Fruit fly (Drosophila melanogaster) whole organism, embryonic: Measurements from ENCODE around the gene CG14442.

Experiments
- Antp ChIP-seq: fragments of 200-800 bp; sonication (Bioruptor generic); optimal IDR thresholded peaks from 3 replicates; lab custom pipeline; 2016; ENCODE audit warnings: missing biosample characterization, missing genetic modification characterization
- Atf-2 ChIP-seq: fragments of 200-800 bp; sonication (Bioruptor generic); optimal IDR thresholded peaks from 2 replicates; lab custom pipeline; 2016; ENCODE audit warnings: missing biosample characterization, missing genetic modification characterization
- Blimp-1 ChIP-seq: fragments of 200-800 bp; sonication (Bioruptor generic); optimal IDR thresholded peaks from 3 replicates; lab custom pipeline; 2018; ENCODE audit warnings: missing biosample characterization, missing genetic modification characterization, mild to moderate bottlenecking, moderate library complexity, missing genetic modification reagents
- CG10321 ChIP-seq: fragments of 200-800 bp; sonication (Bioruptor generic); IDR thresholded peaks from 2 replicates; pipeline ENCODE4 v1.3.6; 2022; ENCODE audit warnings: missing biosample characterization, missing genetic modification characterization
- CG11398 ChIP-seq: fragments of 200-800 bp; sonication (Bioruptor generic); optimal IDR thresholded peaks from 2 replicates; lab custom pipeline; 2016; ENCODE audit warnings: missing biosample characterization, missing genetic modification characterization
- CG11695 ChIP-seq: fragments of 200-800 bp; sonication (Bioruptor generic); IDR thresholded peaks from 3 replicates; pipeline ENCODE4 v1.3.6; 2022; ENCODE audit warnings: missing biosample characterization, missing genetic modification characterization
- CG12104 ChIP-seq: fragments of 200-800 bp; sonication (Bioruptor generic); optimal IDR thresholded peaks from 3 replicates; lab custom pipeline; 2016; ENCODE audit warnings: missing biosample characterization, missing genetic modification characterization
- CG12744 ChIP-seq: fragments of 200-800 bp; sonication (Bioruptor generic); optimal IDR thresholded peaks from 2 replicates; lab custom pipeline; 2016; ENCODE audit warnings: missing biosample characterization, missing genetic modification characterization
- CG17361 ChIP-seq: fragments of 200-800 bp; sonication (Bioruptor generic); IDR thresholded peaks from 3 replicates; pipeline ENCODE4 v1.3.6; 2022; ENCODE audit warnings: missing biosample characterization, missing genetic modification characterization
- CG18011 ChIP-seq: fragments of 200-800 bp; sonication (Bioruptor generic); optimal IDR thresholded peaks from 2 replicates; lab custom pipeline; 2017; ENCODE audit warnings: missing biosample characterization, missing genetic modification characterization, mild to moderate bottlenecking, moderate library complexity, missing genotype
- CG2116 ChIP-seq: fragments of 200-800 bp; sonication (Bioruptor generic); optimal IDR thresholded peaks from 3 replicates; lab custom pipeline; 2018; ENCODE audit warnings: missing biosample characterization, mild to moderate bottlenecking, missing genetic modification characterization
- CG30403 ChIP-seq: fragments of 200-800 bp; sonication (Bioruptor generic); optimal IDR thresholded peaks from 3 replicates; lab custom pipeline; 2016; ENCODE audit warnings: missing biosample characterization, missing genetic modification characterization
- CG42726 ChIP-seq: fragments of 200-800 bp; sonication (Bioruptor generic); IDR thresholded peaks from 2 replicates; pipeline ENCODE4 v1.3.6; 2022; ENCODE audit warnings: missing biosample characterization, missing genetic modification characterization; ENCODE audit not compliant: partially characterized antibody
- CG4328 ChIP-seq: fragments of 200-800 bp; sonication (Bioruptor generic); optimal IDR thresholded peaks from 3 replicates; lab custom pipeline; 2017; ENCODE audit warnings: missing biosample characterization, missing genetic modification reagents, missing genetic modification characterization
- CG4730 ChIP-seq: fragments of 200-800 bp; sonication (Bioruptor generic); IDR thresholded peaks from 2 replicates; pipeline ENCODE4 v1.3.6; 2022; ENCODE audit warnings: missing biosample characterization, missing genetic modification characterization
- CG7271 ChIP-seq: fragments of 200-800 bp; sonication (Bioruptor generic); optimal IDR thresholded peaks from 2 replicates; lab custom pipeline; 2018; ENCODE audit warnings: missing biosample characterization, mild to moderate bottlenecking, missing genetic modification characterization, moderate library complexity
- CG8089 ChIP-seq: fragments of 200-800 bp; sonication (Bioruptor generic); optimal IDR thresholded peaks from 3 replicates; lab custom pipeline; 2016; ENCODE audit warnings: missing biosample characterization, missing genetic modification characterization
- CG9215 ChIP-seq: fragments of 200-800 bp; sonication (Bioruptor generic); IDR thresholded peaks from 2 replicates; pipeline ENCODE4 v1.3.6; 2022; ENCODE audit warnings: missing biosample characterization, missing genetic modification characterization
- CrebB ChIP-seq: fragments of 200-800 bp; sonication (Bioruptor generic); optimal IDR thresholded peaks from 3 replicates; lab custom pipeline; 2018; ENCODE audit warnings: missing biosample characterization, mild to moderate bottlenecking, missing genetic modification characterization
- Deaf1 ChIP-seq: fragments of 200-800 bp; optimal IDR thresholded peaks from 3 replicates; lab custom pipeline; 2019; ENCODE audit warnings: missing biosample characterization, mild to moderate bottlenecking, missing genetic modification characterization, moderate library complexity
- Dfd ChIP-seq, 2 experiments: fragments of >200 bp; optimal IDR thresholded peaks; 2 replicates each; lab custom pipeline; 2017; ENCODE audit warnings: missing biosample characterization in 2 of 2, missing genetic modification characterization in 2 of 2
- HLH3B ChIP-seq: fragments of 200-800 bp; sonication (Bioruptor generic); IDR thresholded peaks from 2 replicates; pipeline ENCODE4 v1.3.6; 2022; ENCODE audit warnings: missing biosample characterization, missing genetic modification characterization
- HmgD ChIP-seq: fragments of 200-800 bp; sonication (Bioruptor generic); optimal IDR thresholded peaks from 3 replicates; lab custom pipeline; 2016; ENCODE audit warnings: missing biosample characterization, missing genetic modification characterization
- Lhr ChIP-seq: fragments of 200-800 bp; sonication (Bioruptor generic); optimal IDR thresholded peaks from 3 replicates; lab custom pipeline; 2017; ENCODE audit warnings: mild to moderate bottlenecking, missing biosample characterization, missing genetic modification reagents, missing genetic modification characterization
- PHDP ChIP-seq: fragments of 200-800 bp; sonication (Bioruptor generic); optimal IDR thresholded peaks from 3 replicates; lab custom pipeline; 2018; ENCODE audit warnings: missing biosample characterization, mild to moderate bottlenecking, missing genetic modification characterization, moderate library complexity
- Ravus ChIP-seq: fragments of 200-800 bp; sonication (Bioruptor generic); IDR thresholded peaks from 2 replicates; pipeline ENCODE4 v1.3.6; 2022; ENCODE audit warnings: missing biosample characterization, missing genetic modification characterization
- Scr ChIP-seq: fragments of 200-800 bp; sonication (Bioruptor generic); IDR thresholded peaks from 2 replicates; pipeline ENCODE4 v1.3.6; 2022; ENCODE audit warnings: missing biosample characterization, missing genetic modification characterization; ENCODE audit not compliant: partially characterized antibody
- TFAM ChIP-seq: fragments of 200-800 bp; sonication (Bioruptor generic); optimal IDR thresholded peaks from 2 replicates; lab custom pipeline; 2017; ENCODE audit warnings: missing biosample characterization, missing genetic modification characterization, inconsistent platforms
- Vsx1 ChIP-seq: fragments of 200-800 bp; sonication (Bioruptor generic); optimal IDR thresholded peaks from 2 replicates; lab custom pipeline; 2017; ENCODE audit warnings: missing biosample characterization, mild to moderate bottlenecking, missing genetic modification characterization, missing genetic modification reagents
- YL-1 ChIP-seq: fragments of 200-800 bp; sonication (Bioruptor generic); optimal IDR thresholded peaks from 3 replicates; lab custom pipeline; 2017; ENCODE audit warnings: missing biosample characterization, mild to moderate bottlenecking, missing genetic modification characterization
- al ChIP-seq: fragments of 200-800 bp; sonication (Bioruptor generic); IDR thresholded peaks from 2 replicates; pipeline ENCODE4 v1.3.6; 2022; ENCODE audit warnings: missing biosample characterization, missing genetic modification characterization
- ap ChIP-seq: fragments of 200-800 bp; sonication (Bioruptor generic); IDR thresholded peaks from 2 replicates; pipeline ENCODE4 v1.3.6; 2022; ENCODE audit warnings: missing biosample characterization, missing genetic modification characterization
- chm ChIP-seq: fragments of 200-800 bp; sonication (Bioruptor generic); IDR thresholded peaks from 2 replicates; pipeline ENCODE4 v1.3.6; 2022; ENCODE audit warnings: missing biosample characterization, missing genetic modification characterization
- crc ChIP-seq: fragments of 200-800 bp; sonication (Bioruptor generic); optimal IDR thresholded peaks from 2 replicates; lab custom pipeline; 2016; ENCODE audit warnings: missing biosample characterization, missing genetic modification characterization
- dpn ChIP-seq, 2 experiments: fragments of 200-800 bp; sonication (Bioruptor generic); optimal IDR thresholded peaks; 3 replicates each; lab custom pipeline; 2016; ENCODE audit warnings: missing biosample characterization in 2 of 2, missing genetic modification characterization in 2 of 2
- esg ChIP-seq: fragments of 200-800 bp; sonication (Bioruptor generic); conservative IDR thresholded peaks from 2 replicates; pipeline ENCODE4 v1.3.6; 2022; ENCODE audit warnings: missing biosample characterization, missing genetic modification characterization
- ewg ChIP-seq: fragments of 200-800 bp; sonication (Bioruptor generic); optimal IDR thresholded peaks from 3 replicates; lab custom pipeline; 2017; ENCODE audit warnings: mild to moderate bottlenecking, missing biosample characterization, missing genetic modification reagents, missing genetic modification characterization
- exex ChIP-seq: fragments of 200-800 bp; sonication (Bioruptor generic); optimal IDR thresholded peaks from 4 replicates; lab custom pipeline; 2018; ENCODE audit warnings: missing biosample characterization, mild to moderate bottlenecking, missing genetic modification characterization, moderate library complexity
- eyg ChIP-seq: fragments of 200-800 bp; sonication (Bioruptor generic); optimal IDR thresholded peaks from 3 replicates; lab custom pipeline; 2016; ENCODE audit warnings: missing biosample characterization, missing genetic modification characterization
- jing ChIP-seq: fragments of 200-800 bp; sonication (Bioruptor generic); optimal IDR thresholded peaks from 2 replicates; lab custom pipeline; 2018; ENCODE audit warnings: missing biosample characterization, mild to moderate bottlenecking, missing genetic modification characterization
- mld ChIP-seq: fragments of 200-800 bp; sonication (Bioruptor generic); IDR thresholded peaks from 3 replicates; pipeline ENCODE4 v1.3.6; 2022; ENCODE audit warnings: missing biosample characterization, missing genetic modification characterization; ENCODE audit not compliant: partially characterized antibody
- nerfin-2 ChIP-seq: fragments of 200-800 bp; sonication (Bioruptor generic); IDR thresholded peaks from 2 replicates; pipeline ENCODE4 v1.3.6; 2022; ENCODE audit warnings: missing biosample characterization, missing genetic modification characterization; ENCODE audit not compliant: partially characterized antibody
- psq ChIP-seq: fragments of 200-800 bp; sonication (Bioruptor generic); optimal IDR thresholded peaks from 2 replicates; lab custom pipeline; 2017; ENCODE audit warnings: missing biosample characterization, missing genetic modification characterization
- rib ChIP-seq: fragments of 200-800 bp; sonication (Bioruptor generic); IDR thresholded peaks from 2 replicates; pipeline ENCODE4 v1.3.6; 2022; ENCODE audit warnings: missing biosample characterization, missing genetic modification characterization
- sens ChIP-seq: fragments of 200-800 bp; sonication (Bioruptor generic); peaks from one replicate; lab custom pipeline; 2016; ENCODE audit warnings: missing biosample characterization, missing genetic modification characterization
- sisA ChIP-seq: fragments of 200-800 bp; sonication (Bioruptor generic); IDR thresholded peaks from 2 replicates; pipeline ENCODE4 v1.3.6; 2022; ENCODE audit warnings: missing biosample characterization, missing genetic modification characterization
- slbo ChIP-seq: fragments of 200-800 bp; sonication (Bioruptor generic); IDR thresholded peaks from 2 replicates; pipeline ENCODE4 v1.3.6; 2022; ENCODE audit warnings: missing biosample characterization, missing genetic modification characterization
- sqz ChIP-seq: fragments of 200-800 bp; sonication (Bioruptor generic); optimal IDR thresholded peaks from 3 replicates; lab custom pipeline; 2018; ENCODE audit warnings: missing biosample characterization, mild to moderate bottlenecking, missing genetic modification characterization
- stwl ChIP-seq: fragments of 200-800 bp; sonication (Bioruptor generic); optimal IDR thresholded peaks from 3 replicates; lab custom pipeline; 2018; ENCODE audit warnings: missing biosample characterization, mild to moderate bottlenecking, missing genetic modification characterization, moderate library complexity
- vvl ChIP-seq: fragments of 200-800 bp; sonication (Bioruptor generic); IDR thresholded peaks from 2 replicates; pipeline ENCODE4 v1.3.6; 2022; ENCODE audit warnings: missing biosample characterization, missing genetic modification characterization
- z ChIP-seq: fragments of 200-800 bp; sonication (Bioruptor generic); IDR thresholded peaks from 3 replicates; pipeline ENCODE4 v1.3.6; 2022; ENCODE audit warnings: missing biosample characterization, missing genetic modification characterization

CG14442 gene

DNA sequence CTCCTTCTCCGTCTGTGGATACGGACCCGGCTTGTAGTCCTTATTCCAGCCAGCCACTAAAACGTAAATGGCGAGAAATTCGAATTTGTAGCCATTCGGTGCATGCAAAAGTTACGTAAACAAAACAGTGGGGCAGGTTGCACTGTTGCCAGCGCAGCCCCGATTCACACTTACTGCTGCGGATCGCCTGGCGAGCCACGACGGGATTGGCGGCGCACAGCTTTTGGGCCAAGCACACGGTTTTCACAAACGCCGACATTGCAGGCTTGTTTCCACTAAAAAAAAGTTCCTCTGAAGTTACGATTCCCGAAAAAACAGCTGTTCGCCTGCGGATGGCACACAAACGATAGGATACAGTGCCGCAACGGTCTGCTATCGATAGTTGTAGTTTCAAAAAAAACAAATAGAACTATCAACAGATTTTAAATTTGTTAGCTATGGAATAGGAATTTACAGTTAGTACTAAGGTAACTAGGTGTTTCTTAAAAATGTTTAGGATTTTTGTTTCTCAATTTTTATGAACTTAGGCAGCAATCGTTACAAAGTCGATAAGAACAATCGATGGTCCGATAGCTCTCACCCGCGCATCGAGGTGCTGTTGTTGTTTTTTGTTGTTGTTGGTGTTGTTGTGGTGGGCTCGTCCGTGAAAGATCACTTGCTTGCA, 16.8 kb downstream of the CG14442 start, which contains the start of gene Fum1 (continued):
- TF ChIP-seq dpn (GFP tag; optimal IDR thresholded peaks at IDR 0.05; lab: Kevin White, UChicago) (peak in 1 of 2 experiments; percentile 6), ap (GFP tag; lab: Robert Waterston, UW) (no peak), Lhr (GFP tag; lab: Kevin White, UChicago) (no peak), stwl (tag; lab: Kevin White, UChicago) (peak; percentile 46), Vsx1 (GFP tag; lab: Kevin White, UChicago) (no peak), z (GFP tag; lab: Robert Waterston, UW) (no peak), Dfd (GFP tag; optimal IDR thresholded peaks at IDR 0.05; lab: Kevin White, UChicago) (no peak), al (GFP tag; lab: Robert Waterston, UW) (no peak), chm (GFP tag; lab: Robert Waterston, UW) (no peak), CG4730 (no peak), jing (GFP tag; lab: Kevin White, UChicago) (no peak), CG12104 (GFP tag; lab: Kevin White, UChicago) (no peak), nerfin-2 (GFP tag; lab: Robert Waterston, UW) (peak; percentile 84), HmgD (no peak), vvl (GFP tag; lab: Robert Waterston, UW) (no peak), sisA (GFP tag; lab: Robert Waterston, UW) (no peak), sens (GFP tag; lab: Kevin White, UChicago) (peak; percentile 84), esg (GFP tag; lab: Robert Waterston, UW) (no peak), CG18011 (no peak), Blimp-1 (GFP tag; lab: Kevin White, UChicago) (no peak), CG17361 (GFP tag; lab: Robert Waterston, UW) (peak; percentile 19; the same call in 1 of the 3 replicates), CG12744 (GFP tag; lab: Kevin White, UChicago) (no peak), CG11398 (no peak), Atf-2 (GFP tag; lab: Kevin White, UChicago) (no peak), crc (no peak), mld (GFP tag; lab: Robert Waterston, UW) (no peak; the same call in 2 of the 3 replicates), sqz (GFP tag; lab: Kevin White, UChicago) (no peak), HLH3B (no peak), rib (GFP tag; lab: Robert Waterston, UW) (no peak), CG2116 (GFP tag; lab: Kevin White, UChicago) (peak; percentile 97), psq (no peak), CG30403 (GFP tag; lab: Kevin White, UChicago) (peak; percentile 30), CG10321 (no peak), exex (tag; lab: Kevin White, UChicago) (no peak), Ravus (GFP tag; lab: Robert Waterston, UW) (no peak), CrebB (tag; lab: Kevin White, UChicago) (no peak), TFAM (no peak), CG11695 (GFP tag; lab: Robert Waterston, UW) (no peak), slbo (GFP tag; lab: Robert Waterston, UW) (no peak), YL-1 (peak; percentile 29), CG42726 (GFP tag; lab: Robert Waterston, UW) (no peak), Deaf1 (tag; lab: Kevin White, UChicago) (peak; percentile 8), CG7271 (tag; lab: Kevin White, UChicago) (no peak), PHDP (tag; lab: Kevin White, UChicago) (peak; percentile 19), ewg (GFP tag; lab: Kevin White, UChicago) (no peak), CG4328 (GFP tag; lab: Kevin White, UChicago) (no peak), Antp (GFP tag; lab: Kevin White, UChicago) (no peak), eyg (GFP tag; lab: Kevin White, UChicago) (no peak), CG9215 (GFP tag; lab: Robert Waterston, UW) (no peak), CG8089 (GFP tag; lab: Kevin White, UChicago) (no peak), Scr (peak; percentile 95)
